Fruit fly (Drosophila melanogaster): Measurements from ENCODE around the gene CG7950.
A peak's percentile ranks its signal among the peaks of the same experiment; 100 is the strongest.

CG7950 gene

DNA sequence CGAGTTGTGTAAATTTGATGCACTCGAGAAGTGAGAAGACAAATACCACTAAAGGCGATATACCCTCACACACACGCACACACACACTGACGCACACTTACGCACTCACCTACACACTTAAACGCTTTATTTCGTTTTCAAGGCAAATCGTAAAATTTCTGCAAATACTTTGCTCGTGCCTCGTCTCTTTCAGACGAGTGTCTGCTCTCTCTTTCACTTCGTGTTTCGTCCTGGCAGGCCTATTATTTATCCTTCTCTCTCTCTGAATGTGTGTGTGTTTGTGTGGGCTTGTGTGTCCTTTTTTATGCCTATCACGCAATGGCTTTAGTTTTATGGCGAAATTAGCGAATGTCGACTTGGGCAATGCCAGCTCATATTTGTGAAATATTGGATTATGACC is 41.6 kb downstream of the CG7950 start:
- TF ChIP-seq CTCF (GFP tag; optimal IDR thresholded peaks at IDR 0.05) = no peak
- peak; percentile 42 for TF ChIP-seq CG13894 (tag; optimal IDR thresholded peaks at IDR 0.05)
- no peak for TF ChIP-seq zen2 (GFP tag; IDR thresholded peaks at IDR 0.05; ENCODE audit: partially characterized antibody)
- TF ChIP-seq abd-A (tag; optimal IDR thresholded peaks at IDR 0.05) = peak; percentile 79
- peak; percentile 76 for TF ChIP-seq Deaf1 (tag; optimal IDR thresholded peaks at IDR 0.05)
- peak; percentile 59; the same call in 1 of the 3 replicates for TF ChIP-seq z (GFP tag; IDR thresholded peaks at IDR 0.05)
- peak; percentile 46 for TF ChIP-seq cg (GFP tag; optimal IDR thresholded peaks at IDR 0.05)
- TF ChIP-seq Trl (optimal IDR thresholded peaks at IDR 0.05) = peak; percentile 8 to 44
- no peak for TF ChIP-seq Trl (GFP tag; optimal IDR thresholded peaks at IDR 0.05)
- no peak for TF ChIP-seq ranshi (GFP tag; IDR thresholded peaks at IDR 0.05)
- TF ChIP-seq chinmo (GFP tag; IDR thresholded peaks at IDR 0.05; ENCODE audit: partially characterized antibody) = 0 out of 4 replicates have a peak, but pooled peaks have one; percentile 11

DNA sequence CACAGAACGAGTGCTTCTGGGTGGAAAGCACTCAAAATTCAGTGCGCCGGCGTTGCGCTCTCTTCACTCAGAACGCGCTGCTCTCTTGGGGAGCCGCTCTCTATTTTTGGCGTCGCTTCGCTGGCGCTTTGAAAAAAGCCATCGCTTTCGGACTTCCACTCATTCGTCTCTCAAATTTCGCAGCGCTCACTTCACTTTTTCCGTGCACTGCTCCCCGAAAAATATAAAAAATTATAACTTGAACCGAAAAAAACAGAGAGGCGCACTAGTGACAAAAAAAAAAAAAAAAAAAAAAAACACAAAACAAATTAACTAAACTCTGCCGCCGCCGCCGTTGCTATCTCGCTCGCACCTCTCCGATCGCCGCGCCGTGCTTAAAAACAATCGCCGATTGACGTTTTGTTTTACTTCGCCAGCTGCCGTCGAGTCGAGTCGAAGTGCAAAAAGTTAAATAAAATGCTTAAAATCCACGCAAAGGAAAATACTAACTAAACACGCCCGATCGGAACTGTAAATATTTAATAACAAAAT is 42.7 kb downstream of the CG7950 start:
- TF ChIP-seq sqz (GFP tag; optimal IDR thresholded peaks at IDR 0.05) (peak; percentile 63), Awh (GFP tag; IDR thresholded peaks at IDR 0.05) (no peak), E2f2 (GFP tag; IDR thresholded peaks at IDR 0.05) (no peak), Side (GFP tag; optimal IDR thresholded peaks at IDR 0.05) (peak; percentile 22), bab2 (GFP tag; optimal IDR thresholded peaks at IDR 0.05) (no peak), fu2 (GFP tag; optimal IDR thresholded peaks at IDR 0.05) (no peak), corto (GFP tag; optimal IDR thresholded peaks at IDR 0.05) (peak; percentile 9), CG14441 (GFP tag; IDR thresholded peaks at IDR 0.05) (0 out of 2 replicates have a peak, but pooled peaks have one; percentile 17), Gsc (GFP tag; IDR thresholded peaks at IDR 0.05) (no peak), CG2202 (tag; optimal IDR thresholded peaks at IDR 0.05) (no peak), Dbx (GFP tag; IDR thresholded peaks at IDR 0.05) (0 out of 3 replicates have a peak, but pooled peaks have one; percentile 6), Myb (GFP tag; optimal IDR thresholded peaks at IDR 0.05) (no peak), HmgZ (tag; optimal IDR thresholded peaks at IDR 0.05) (no peak), gro (GFP tag; optimal IDR thresholded peaks at IDR 0.05) (peak; percentile 47), Hr39 (optimal IDR thresholded peaks at IDR 0.05) (no peak), Doc3 (GFP tag; IDR thresholded peaks at IDR 0.05; ENCODE audit: partially characterized antibody) (0 out of 3 replicates have a peak, but pooled peaks have one; percentile 44), repo (GFP tag; optimal IDR thresholded peaks at IDR 0.05) (peak; percentile 22), hbn (GFP tag; IDR thresholded peaks at IDR 0.05; ENCODE audit: partially characterized antibody) (peak; percentile 60), Oli (tag; optimal IDR thresholded peaks at IDR 0.05) (no peak), bbx (GFP tag; IDR thresholded peaks at IDR 0.05; ENCODE audit: partially characterized antibody) (peak; percentile 67; the same call in 1 of the 2 replicates), Drgx (GFP tag; IDR thresholded peaks at IDR 0.05) (peak; percentile 77), crol (GFP tag; IDR thresholded peaks at IDR 0.05) (0 out of 2 replicates have a peak, but pooled peaks have one; percentile 28), Trl (optimal IDR thresholded peaks at IDR 0.05) (peak; percentile 89 to 96), Trl (GFP tag; optimal IDR thresholded peaks at IDR 0.05) (peak; percentile 33), dmrt11E (tag; optimal IDR thresholded peaks at IDR 0.05) (no peak), Fer3 (tag; optimal IDR thresholded peaks at IDR 0.05) (no peak), lbe (GFP tag; optimal IDR thresholded peaks at IDR 0.05) (peak; percentile 14), zen (tag; optimal IDR thresholded peaks at IDR 0.05) (no peak), ato (GFP tag; IDR thresholded peaks at IDR 0.05; ENCODE audit: partially characterized antibody) (peak; percentile 36; the same call in 1 of the 2 replicates), amos (GFP tag; IDR thresholded peaks at IDR 0.05; ENCODE audit: partially characterized antibody) (peak; percentile 44; the same call in 1 of the 2 replicates), CG7556 (GFP tag; optimal IDR thresholded peaks at IDR 0.05) (no peak), vvl (GFP tag; IDR thresholded peaks at IDR 0.05) (peak; percentile 11; the same call in 1 of the 2 replicates), CG32532 (GFP tag; IDR thresholded peaks at IDR 0.05) (peak; percentile 41; the same call in 1 of the 2 replicates), Scr (GFP tag; IDR thresholded peaks at IDR 0.05; ENCODE audit: partially characterized antibody) (peak; percentile 34; the same call in 1 of the 2 replicates), CG6254 (GFP tag; optimal IDR thresholded peaks at IDR 0.05) (no peak), Mad (GFP tag; optimal IDR thresholded peaks at IDR 0.05) (no peak), Dek (tag; optimal IDR thresholded peaks at IDR 0.05) (no peak), CG1233 (GFP tag; optimal IDR thresholded peaks at IDR 0.05) (no peak), chinmo (GFP tag; IDR thresholded peaks at IDR 0.05; ENCODE audit: partially characterized antibody) (peak; percentile 95; the same call in 3 of the 4 replicates), Nf-YC (tag; optimal IDR thresholded peaks at IDR 0.05) (no peak)
